Fruit fly (Drosophila melanogaster) whole organism, embryonic: ENCODE data around the gene Arp1.

Source experiments
- CG1529 ChIP-seq: fragments of 200-800 bp; sonication (Bioruptor generic); optimal IDR thresholded peaks from 3 replicates; lab custom pipeline; 2018; ENCODE audit warnings: missing biosample characterization, missing genetic modification characterization
- CG15601 ChIP-seq: fragments of 200-800 bp; sonication (Bioruptor generic); optimal IDR thresholded peaks from 3 replicates; lab custom pipeline; 2019; ENCODE audit warnings: missing biosample characterization, mild to moderate bottlenecking, missing genetic modification characterization, moderate library complexity
- CG15696 ChIP-seq: fragments of 200-800 bp; sonication (Bioruptor generic); optimal IDR thresholded peaks from 2 replicates; lab custom pipeline; 2019; ENCODE audit warnings: missing biosample characterization, mild to moderate bottlenecking, missing genetic modification characterization, moderate library complexity
- CG16863 ChIP-seq: fragments of 200-800 bp; sonication (Bioruptor generic); optimal IDR thresholded peaks from 3 replicates; lab custom pipeline; 2016; ENCODE audit warnings: missing biosample characterization, missing genetic modification characterization
- CG31365 ChIP-seq: fragments of 200-800 bp; sonication (Bioruptor generic); optimal IDR thresholded peaks from 2 replicates; lab custom pipeline; 2018; ENCODE audit warnings: missing biosample characterization, mild to moderate bottlenecking, missing genetic modification characterization
- CG42726 ChIP-seq: fragments of 200-800 bp; sonication (Bioruptor generic); IDR thresholded peaks from 2 replicates; pipeline ENCODE4 v1.3.6; 2022; ENCODE audit warnings: missing biosample characterization, missing genetic modification characterization; ENCODE audit not compliant: partially characterized antibody
- CG4730 ChIP-seq: fragments of 200-800 bp; sonication (Bioruptor generic); IDR thresholded peaks from 2 replicates; pipeline ENCODE4 v1.3.6; 2022; ENCODE audit warnings: missing biosample characterization, missing genetic modification characterization
- CG7372 ChIP-seq: fragments of 200-800 bp; sonication (Bioruptor generic); IDR thresholded peaks from 2 replicates; pipeline ENCODE4 v1.3.6; 2022; ENCODE audit warnings: missing biosample characterization, missing genetic modification characterization
- CG7928 ChIP-seq: fragments of 200-800 bp; sonication (Bioruptor generic); optimal IDR thresholded peaks from 2 replicates; lab custom pipeline; 2017; ENCODE audit warnings: missing biosample characterization, mild to moderate bottlenecking, missing genetic modification characterization
- CG9797 ChIP-seq: fragments of 200-800 bp; sonication (Bioruptor generic); optimal IDR thresholded peaks from 3 replicates; lab custom pipeline; 2018; ENCODE audit warnings: missing biosample characterization, mild to moderate bottlenecking, missing genetic modification characterization
- CG9817 ChIP-seq: fragments of 200-800 bp; sonication (Bioruptor generic); optimal IDR thresholded peaks from 2 replicates; lab custom pipeline; 2018; ENCODE audit warnings: missing biosample characterization, mild to moderate bottlenecking, missing genetic modification characterization, moderate library complexity
- Dp ChIP-seq: fragments of 200-800 bp; sonication (Bioruptor generic); optimal IDR thresholded peaks from 2 replicates; lab custom pipeline; 2018; ENCODE audit warnings: missing biosample characterization, mild to moderate bottlenecking, missing genetic modification characterization, moderate library complexity
- E2f2 ChIP-seq: fragments of 200-800 bp; sonication (Bioruptor generic); IDR thresholded peaks from 2 replicates; pipeline ENCODE4 v1.3.6; 2022; ENCODE audit warnings: missing biosample characterization, missing genetic modification characterization
- Jarid2 ChIP-seq: fragments of 200-800 bp; sonication (Bioruptor generic); optimal IDR thresholded peaks from 3 replicates; lab custom pipeline; 2017; ENCODE audit warnings: mild to moderate bottlenecking, missing biosample characterization, missing genetic modification reagents, missing genetic modification characterization
- MBD-R2 ChIP-seq: fragments of 200-800 bp; sonication (Bioruptor generic); IDR thresholded peaks from 2 replicates; pipeline ENCODE4 v1.3.6; 2022; ENCODE audit warnings: missing biosample characterization, missing genetic modification characterization
- MESR4 ChIP-seq: fragments of 200-800 bp; sonication (Bioruptor generic); optimal IDR thresholded peaks from 2 replicates; lab custom pipeline; 2018; ENCODE audit warnings: missing biosample characterization, mild to moderate bottlenecking, missing genetic modification characterization, moderate library complexity
- Med ChIP-seq: fragments of 200-800 bp; sonication (Bioruptor generic); peaks from one replicate; lab custom pipeline; 2016; ENCODE audit warnings: missing biosample characterization, missing genetic modification characterization, mild to moderate bottlenecking, inconsistent platforms, moderate library complexity
- Myb ChIP-seq: fragments of 200-800 bp; sonication (Bioruptor generic); optimal IDR thresholded peaks from 2 replicates; lab custom pipeline; 2016; ENCODE audit warnings: missing biosample characterization, missing genetic modification characterization
- Nf-YC ChIP-seq: fragments of 200-800 bp; optimal IDR thresholded peaks from 3 replicates; lab custom pipeline; 2019; ENCODE audit warnings: missing biosample characterization, mild to moderate bottlenecking, missing genetic modification characterization, moderate library complexity
- Side ChIP-seq: fragments of 200-800 bp; sonication (Bioruptor generic); optimal IDR thresholded peaks from 2 replicates; lab custom pipeline; 2016; ENCODE audit warnings: missing biosample characterization, missing genetic modification characterization
- Six4 ChIP-seq: fragments of 200-800 bp; sonication (Bioruptor generic); optimal IDR thresholded peaks from 2 replicates; lab custom pipeline; 2016; ENCODE audit warnings: missing biosample characterization, missing genetic modification characterization
- corto ChIP-seq: fragments of 200-800 bp; sonication (Bioruptor generic); optimal IDR thresholded peaks from 2 replicates; lab custom pipeline; 2016; ENCODE audit warnings: missing biosample characterization, mild to moderate bottlenecking, missing genetic modification characterization, moderate library complexity
- crp ChIP-seq, 2 experiments: fragments of 200-800 bp; sonication (Bioruptor generic); optimal IDR thresholded peaks; 2 replicates in 1 of 2; 3 replicates in 1 of 2; lab custom pipeline; 2017; ENCODE audit warnings: missing biosample characterization in 2 of 2, missing genetic modification characterization in 2 of 2, mild to moderate bottlenecking in 1 of 2, moderate library complexity in 1 of 2
- eyg ChIP-seq: fragments of 200-800 bp; sonication (Bioruptor generic); optimal IDR thresholded peaks from 3 replicates; lab custom pipeline; 2016; ENCODE audit warnings: missing biosample characterization, missing genetic modification characterization
- gce ChIP-seq: fragments of 200-800 bp; sonication (Bioruptor generic); IDR thresholded peaks from 3 replicates; pipeline ENCODE4 v1.3.6; 2022; ENCODE audit warnings: missing biosample characterization, missing genetic modification characterization
- gcm ChIP-seq: fragments of 200-800 bp; sonication (Bioruptor generic); optimal IDR thresholded peaks from 2 replicates; lab custom pipeline; 2019; ENCODE audit warnings: missing biosample characterization, mild to moderate bottlenecking, missing genetic modification characterization, moderate library complexity
- gfzf ChIP-seq: fragments of 200-800 bp; sonication (Bioruptor generic); optimal IDR thresholded peaks from 2 replicates; lab custom pipeline; 2016; ENCODE audit warnings: missing biosample characterization, mild to moderate bottlenecking, missing genetic modification characterization, moderate library complexity
- hbn ChIP-seq: fragments of 200-800 bp; sonication (Bioruptor generic); IDR thresholded peaks from 2 replicates; pipeline ENCODE4 v1.3.6; 2022; ENCODE audit warnings: missing biosample characterization, missing genetic modification characterization; ENCODE audit not compliant: partially characterized antibody
- ind ChIP-seq: fragments of 200-800 bp; sonication (Bioruptor generic); optimal IDR thresholded peaks from 3 replicates; lab custom pipeline; 2016; ENCODE audit warnings: missing biosample characterization, missing genetic modification characterization
- inv ChIP-seq: fragments of 200-800 bp; sonication (Bioruptor generic); IDR thresholded peaks from 2 replicates; pipeline ENCODE4 v1.3.6; 2022; ENCODE audit warnings: missing biosample characterization, missing genetic modification characterization; ENCODE audit not compliant: partially characterized antibody
- org-1 ChIP-seq: fragments of 200-800 bp; sonication (Bioruptor generic); optimal IDR thresholded peaks from 2 replicates; lab custom pipeline; 2017; ENCODE audit warnings: missing biosample characterization, missing genetic modification characterization
- pros ChIP-seq: fragments of 200-800 bp; sonication (Bioruptor generic); optimal IDR thresholded peaks from 3 replicates; lab custom pipeline; 2019; ENCODE audit warnings: missing biosample characterization, mild to moderate bottlenecking, missing genetic modification characterization, moderate library complexity
- pzg ChIP-seq: fragments of 200-800 bp; sonication (Bioruptor generic); optimal IDR thresholded peaks from 3 replicates; lab custom pipeline; 2018; ENCODE audit warnings: missing biosample characterization, mild to moderate bottlenecking, missing genetic modification characterization, moderate library complexity
- stwl ChIP-seq: fragments of 200-800 bp; sonication (Bioruptor generic); optimal IDR thresholded peaks from 3 replicates; lab custom pipeline; 2018; ENCODE audit warnings: missing biosample characterization, mild to moderate bottlenecking, missing genetic modification characterization, moderate library complexity
- tio ChIP-seq: fragments of 200-800 bp; sonication (Bioruptor generic); optimal IDR thresholded peaks from 2 replicates; lab custom pipeline; 2017; ENCODE audit warnings: missing biosample characterization, missing genetic modification characterization, inconsistent platforms
- trem ChIP-seq: fragments of 200-800 bp; optimal IDR thresholded peaks from 3 replicates; lab custom pipeline; 2019; ENCODE audit warnings: missing biosample characterization, mild to moderate bottlenecking, missing genetic modification characterization, moderate library complexity

Gene Arp1

DNA sequence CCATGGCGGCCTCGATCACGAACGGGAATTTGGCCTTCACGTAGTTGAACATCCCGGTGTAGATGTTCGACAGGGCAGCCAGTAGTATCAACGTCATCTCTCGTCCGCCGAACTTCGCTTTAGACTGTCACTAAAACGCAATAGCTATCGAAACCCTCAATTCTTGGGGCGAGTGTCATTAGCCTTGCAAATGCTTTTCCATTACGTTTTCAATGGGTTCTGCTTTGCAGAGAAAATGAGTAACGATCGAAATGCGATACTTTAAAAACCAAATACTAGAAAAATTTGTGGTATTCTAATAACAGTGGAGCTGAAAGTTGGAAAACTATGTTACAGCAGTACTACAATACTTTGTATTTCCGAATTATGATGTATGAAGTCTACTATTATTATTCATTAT lies 15.4 kb upstream of the Arp1 start, which contains the start of gene CG43630:
CG43630 (minus strand) TSS at position 101 of the 400 bp plus-strand sequence.
- TF ChIP-seq CG15696 (tag; lab: Kevin White, UChicago), result no peak
- TF ChIP-seq CG4730 (GFP tag; lab: Robert Waterston, UW), result no peak
- TF ChIP-seq corto, result no peak
- TF ChIP-seq Side, result no peak
- TF ChIP-seq crp (GFP tag; optimal IDR thresholded peaks at IDR 0.05; lab: Kevin White, UChicago), result no peak
- no peak for TF ChIP-seq CG7372 (GFP tag; lab: Robert Waterston, UW)
- no peak for TF ChIP-seq Nf-YC (tag; lab: Kevin White, UChicago)

DNA sequence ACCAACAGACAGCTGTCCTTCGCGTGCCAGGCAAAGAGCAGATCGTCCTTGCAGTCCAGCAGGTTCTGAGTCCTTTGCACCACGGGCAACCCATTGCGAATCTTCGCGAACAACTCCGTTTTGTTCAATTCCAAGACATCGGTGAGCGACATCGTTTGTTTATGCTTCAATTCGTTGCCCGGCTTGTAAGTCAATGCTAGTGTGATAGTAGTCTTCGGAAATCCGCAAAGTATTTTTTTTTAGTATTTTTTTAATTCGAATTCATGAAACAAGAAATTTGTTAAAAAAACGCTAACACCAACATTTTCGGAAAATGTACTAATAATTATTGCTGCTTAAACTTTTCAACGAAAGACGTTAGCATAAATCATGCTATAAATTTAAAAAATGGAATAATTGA lies 12.7 kb upstream of the Arp1 start, which contains the start of gene mbo:
mbo (minus strand) TSS at position 203 of the 400 bp plus-strand sequence.
- TF ChIP-seq CG42726 (GFP tag; lab: Robert Waterston, UW) (no peak), CG9797 (GFP tag; lab: Kevin White, UChicago) (peak; percentile 55), gce (GFP tag; lab: Robert Waterston, UW) (no peak), trem (tag; lab: Kevin White, UChicago) (peak; percentile 34), E2f2 (GFP tag; lab: Robert Waterston, UW) (peak; percentile 35; the same call in 1 of the 2 replicates), MESR4 (peak; percentile 38), Dp (GFP tag; lab: Kevin White, UChicago) (peak; percentile 36), gcm (GFP tag; lab: Kevin White, UChicago) (no peak), CG1529 (GFP tag; lab: Kevin White, UChicago) (no peak), stwl (tag; lab: Kevin White, UChicago) (peak; percentile 85), Myb (GFP tag; lab: Kevin White, UChicago) (peak; percentile 13), CG7928 (GFP tag; lab: Kevin White, UChicago) (no peak), gfzf (GFP tag; lab: Kevin White, UChicago) (peak; percentile 76), MBD-R2 (peak; percentile 81), pzg (GFP tag; lab: Kevin White, UChicago) (peak; percentile 25), CG15601 (peak; percentile 74), Med (GFP tag; lab: Kevin White, UChicago) (peak; percentile 3)

DNA sequence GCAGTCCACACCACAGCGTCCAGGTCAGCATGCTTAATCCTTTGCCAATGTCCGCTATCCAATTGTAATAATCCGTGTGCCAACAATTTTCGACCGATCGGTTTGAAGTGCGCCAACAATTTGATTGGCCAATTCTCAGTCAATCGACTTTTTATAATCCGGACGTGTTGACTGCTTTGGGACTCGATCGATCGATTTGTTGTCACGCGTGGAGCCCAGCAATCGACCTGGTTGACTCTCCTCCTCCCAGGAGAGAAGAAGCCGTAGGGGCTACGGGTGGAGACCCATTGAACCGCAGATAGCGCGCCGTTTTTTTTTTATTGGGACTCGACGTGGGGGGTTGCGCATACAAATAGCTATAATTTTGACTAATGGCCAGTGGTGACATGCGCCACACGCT lies 10.3 kb upstream of the Arp1 start, which contains the start of gene Cyp313a4:
Cyp313a4 (minus strand) TSS at position 101 of the 400 bp plus-strand sequence.
- no peak for TF ChIP-seq Jarid2 (GFP tag; lab: Kevin White, UChicago)
- TF ChIP-seq inv, result no peak
- TF ChIP-seq tio (GFP tag; lab: Kevin White, UChicago), result no peak
- TF ChIP-seq hbn, result no peak
- no peak for TF ChIP-seq CG16863 (GFP tag; lab: Kevin White, UChicago)
- TF ChIP-seq CG9817 (tag; lab: Kevin White, UChicago), result no peak
- no peak for TF ChIP-seq ind
- no peak for TF ChIP-seq Six4 (GFP tag; lab: Kevin White, UChicago)
- no peak for TF ChIP-seq CG31365 (tag; lab: Kevin White, UChicago)
- no peak for TF ChIP-seq pros (GFP tag; lab: Kevin White, UChicago)
- TF ChIP-seq org-1 (GFP tag; lab: Kevin White, UChicago), result no peak
- no peak for TF ChIP-seq eyg (GFP tag; lab: Kevin White, UChicago)
- TF ChIP-seq CG9797 (GFP tag; lab: Kevin White, UChicago), result no peak
- TF ChIP-seq, all 482 proteins: peak for 0
